Fruit fly (Drosophila melanogaster) whole organism, embryonic: ENCODE data around the gene wapl.

Experiments
- Asciz ChIP-seq: fragments of 200-800 bp; sonication (Bioruptor generic); optimal IDR thresholded peaks from 2 replicates; lab custom pipeline; 2017; ENCODE audit warnings: missing biosample characterization, mild to moderate bottlenecking, missing genetic modification characterization, missing genetic modification reagents
- Bteb2 ChIP-seq: fragments of 200-800 bp; sonication (Bioruptor generic); optimal IDR thresholded peaks from 2 replicates; lab custom pipeline; 2016; ENCODE audit warnings: missing biosample characterization, missing genetic modification characterization
- CG10274 ChIP-seq: fragments of 200-800 bp; sonication (Bioruptor generic); optimal IDR thresholded peaks from 3 replicates; lab custom pipeline; 2017; ENCODE audit warnings: missing biosample characterization, mild to moderate bottlenecking, missing genetic modification characterization
- CG10979 ChIP-seq: fragments of 200-800 bp; sonication (Bioruptor generic); optimal IDR thresholded peaks from 2 replicates; lab custom pipeline; 2018; ENCODE audit warnings: missing biosample characterization, mild to moderate bottlenecking, missing genetic modification characterization, moderate library complexity
- CG11560 ChIP-seq: fragments of 200-800 bp; sonication (Bioruptor generic); IDR thresholded peaks from 3 replicates; pipeline ENCODE4 v1.3.6; 2022; ENCODE audit warnings: missing biosample characterization, missing genetic modification characterization
- CG11723 ChIP-seq: fragments of 200-800 bp; sonication (Bioruptor generic); optimal IDR thresholded peaks from 2 replicates; lab custom pipeline; 2017; ENCODE audit warnings: missing biosample characterization, mild to moderate bottlenecking, missing genetic modification characterization
- CG12071 ChIP-seq: fragments of 200-800 bp; sonication (Bioruptor generic); optimal IDR thresholded peaks from 3 replicates; lab custom pipeline; 2018; ENCODE audit warnings: missing biosample characterization, mild to moderate bottlenecking, missing genetic modification characterization
- CG15601 ChIP-seq: fragments of 200-800 bp; sonication (Bioruptor generic); optimal IDR thresholded peaks from 3 replicates; lab custom pipeline; 2019; ENCODE audit warnings: missing biosample characterization, mild to moderate bottlenecking, missing genetic modification characterization, moderate library complexity
- CG16779 ChIP-seq: fragments of 200-800 bp; sonication (Bioruptor generic); IDR thresholded peaks from 2 replicates; pipeline ENCODE4 v1.3.6; 2022; ENCODE audit warnings: missing biosample characterization, missing genetic modification characterization
- CG17359 ChIP-seq: fragments of 200-800 bp; sonication (Bioruptor generic); optimal IDR thresholded peaks from 3 replicates; lab custom pipeline; 2018; ENCODE audit warnings: missing biosample characterization, mild to moderate bottlenecking, missing genetic modification characterization, moderate library complexity
- CG17361 ChIP-seq: fragments of 200-800 bp; sonication (Bioruptor generic); IDR thresholded peaks from 3 replicates; pipeline ENCODE4 v1.3.6; 2022; ENCODE audit warnings: missing biosample characterization, missing genetic modification characterization
- CG18262 ChIP-seq: fragments of 200-800 bp; optimal IDR thresholded peaks from 3 replicates; lab custom pipeline; 2019; ENCODE audit warnings: missing biosample characterization, mild to moderate bottlenecking, missing genetic modification characterization, moderate library complexity
- CG18764 ChIP-seq: fragments of 200-800 bp; sonication (Bioruptor generic); optimal IDR thresholded peaks from 3 replicates; lab custom pipeline; 2016; ENCODE audit warnings: missing biosample characterization, missing genetic modification characterization
- CG2116 ChIP-seq: fragments of 200-800 bp; sonication (Bioruptor generic); optimal IDR thresholded peaks from 3 replicates; lab custom pipeline; 2018; ENCODE audit warnings: missing biosample characterization, mild to moderate bottlenecking, missing genetic modification characterization
- CG32772 ChIP-seq: fragments of 200-800 bp; sonication (Bioruptor generic); IDR thresholded peaks from 2 replicates; pipeline ENCODE4 v1.3.6; 2022; ENCODE audit warnings: missing biosample characterization, missing genetic modification characterization
- CG33213 ChIP-seq: fragments of 200-800 bp; sonication (Bioruptor generic); optimal IDR thresholded peaks from 3 replicates; lab custom pipeline; 2016; ENCODE audit warnings: missing biosample characterization, missing genetic modification characterization
- CG34224 ChIP-seq: fragments of 200-800 bp; sonication (Bioruptor generic); IDR thresholded peaks from 3 replicates; pipeline ENCODE4 v1.3.6; 2022; ENCODE audit warnings: missing biosample characterization, missing genetic modification characterization; ENCODE audit not compliant: partially characterized antibody
- CG4424 ChIP-seq: fragments of 200-800 bp; sonication (Bioruptor generic); optimal IDR thresholded peaks from 3 replicates; lab custom pipeline; 2016; ENCODE audit warnings: missing biosample characterization, missing genetic modification characterization
- CG6689 ChIP-seq: fragments of 200-800 bp; sonication (Bioruptor generic); IDR thresholded peaks from 2 replicates; pipeline ENCODE4 v1.3.6; 2022; ENCODE audit warnings: missing biosample characterization, missing genetic modification characterization
- CG8388 ChIP-seq: fragments of 200-800 bp; sonication (Bioruptor generic); optimal IDR thresholded peaks from 2 replicates; lab custom pipeline; 2019; ENCODE audit warnings: missing biosample characterization, mild to moderate bottlenecking, missing genetic modification characterization, moderate library complexity
- CG8765 ChIP-seq: fragments of 200-800 bp; sonication (Bioruptor generic); IDR thresholded peaks from 2 replicates; pipeline ENCODE4 v1.3.6; 2022; ENCODE audit warnings: missing biosample characterization, missing genetic modification characterization
- CG8924 ChIP-seq: fragments of 200-800 bp; optimal IDR thresholded peaks from 3 replicates; lab custom pipeline; 2019; ENCODE audit warnings: missing biosample characterization, mild to moderate bottlenecking, missing genetic modification characterization, moderate library complexity
- Dek ChIP-seq: fragments of 200-800 bp; sonication (Bioruptor generic); optimal IDR thresholded peaks from 3 replicates; lab custom pipeline; 2019; ENCODE audit warnings: missing biosample characterization, mild to moderate bottlenecking, missing genetic modification characterization, moderate library complexity
- Elba2 ChIP-seq: fragments of 200-800 bp; sonication (Bioruptor generic); optimal IDR thresholded peaks from 3 replicates; lab custom pipeline; 2016; ENCODE audit warnings: missing biosample characterization, missing genetic modification characterization
- HmgZ ChIP-seq: fragments of 200-800 bp; sonication (Bioruptor generic); optimal IDR thresholded peaks from 2 replicates; lab custom pipeline; 2018; ENCODE audit warnings: missing biosample characterization, mild to moderate bottlenecking, missing genetic modification characterization
- Kr ChIP-seq: fragments of 200-800 bp; sonication (Bioruptor generic); optimal IDR thresholded peaks from 2 replicates; lab custom pipeline; 2017; ENCODE audit warnings: missing biosample characterization, mild to moderate bottlenecking, missing genetic modification characterization
- Lpt ChIP-seq: fragments of >200 bp; optimal IDR thresholded peaks from 2 replicates; lab custom pipeline; 2018; ENCODE audit warnings: missing biosample characterization, missing genetic modification characterization
- Nf-YC ChIP-seq: fragments of 200-800 bp; optimal IDR thresholded peaks from 3 replicates; lab custom pipeline; 2019; ENCODE audit warnings: missing biosample characterization, mild to moderate bottlenecking, missing genetic modification characterization, moderate library complexity
- Opbp ChIP-seq: fragments of 200-800 bp; sonication (Bioruptor generic); IDR thresholded peaks from 3 replicates; pipeline ENCODE4 v1.3.6; 2022; ENCODE audit warnings: missing biosample characterization, missing genetic modification characterization; ENCODE audit not compliant: partially characterized antibody
- Sry-β ChIP-seq: fragments of 200-800 bp; sonication (Bioruptor generic); optimal IDR thresholded peaks from 2 replicates; lab custom pipeline; 2018; ENCODE audit warnings: missing biosample characterization, mild to moderate bottlenecking, missing genetic modification characterization, moderate library complexity
- aop ChIP-seq: fragments of 200-800 bp; sonication (Bioruptor generic); IDR thresholded peaks from 2 replicates; pipeline ENCODE4 v1.3.6; 2022; ENCODE audit warnings: missing biosample characterization, missing genetic modification characterization
- bsh ChIP-seq, 2 experiments: fragments of 200-800 bp; sonication (Bioruptor generic); optimal IDR thresholded peaks; 2 replicates each; lab custom pipeline; 2017 to 2018; ENCODE audit warnings: mild to moderate bottlenecking in 2 of 2, missing biosample characterization in 2 of 2, missing genetic modification characterization in 2 of 2, moderate library complexity in 1 of 2
- chif ChIP-seq, 2 experiments: fragments of 200-800 bp; sonication (Bioruptor generic); optimal IDR thresholded peaks; 3 replicates each; lab custom pipeline; 2016; ENCODE audit warnings: missing biosample characterization in 2 of 2, missing genetic modification characterization in 2 of 2
- crc ChIP-seq: fragments of 200-800 bp; sonication (Bioruptor generic); optimal IDR thresholded peaks from 2 replicates; lab custom pipeline; 2016; ENCODE audit warnings: missing biosample characterization, missing genetic modification characterization
- dati ChIP-seq: fragments of 200-800 bp; sonication (Bioruptor generic); IDR thresholded peaks from 2 replicates; pipeline ENCODE4 v1.3.6; 2022; ENCODE audit warnings: missing biosample characterization, missing genetic modification characterization
- emc ChIP-seq: fragments of 200-800 bp; sonication (Bioruptor generic); optimal IDR thresholded peaks from 2 replicates; lab custom pipeline; 2016; ENCODE audit warnings: missing biosample characterization, missing genetic modification characterization
- ftz-f1 ChIP-seq: fragments of 200-800 bp; sonication (Bioruptor generic); optimal IDR thresholded peaks from 2 replicates; lab custom pipeline; 2016; ENCODE audit warnings: missing biosample characterization, missing genetic modification characterization
- hb ChIP-seq: fragments of 200-800 bp; sonication (Bioruptor generic); IDR thresholded peaks from 3 replicates; pipeline ENCODE4 v1.3.6; 2022; ENCODE audit warnings: missing biosample characterization, missing genetic modification characterization; ENCODE audit not compliant: partially characterized antibody
- lab ChIP-seq: fragments of 200-800 bp; sonication (Bioruptor generic); optimal IDR thresholded peaks from 3 replicates; lab custom pipeline; 2017; ENCODE audit warnings: missing biosample characterization, missing genetic modification characterization, mild to moderate bottlenecking, moderate library complexity, missing genetic modification reagents
- lbe ChIP-seq: fragments of 200-800 bp; sonication (Bioruptor generic); optimal IDR thresholded peaks from 2 replicates; lab custom pipeline; 2016; ENCODE audit warnings: missing biosample characterization, mild to moderate bottlenecking, missing genetic modification characterization
- lov ChIP-seq, 2 experiments: fragments of 200-800 bp in 1 of 2; fragments of >200 bp in 1 of 2; sonication (Bioruptor generic) in 1 of 2; IDR thresholded peaks in 1 of 2; optimal IDR thresholded peaks in 1 of 2; 2 replicates in 1 of 2; 3 replicates in 1 of 2; pipeline versions ENCODE4 v1.3.6 to Lab custom; 2017 to 2022; ENCODE audit warnings: missing biosample characterization in 1 of 2, missing genetic modification characterization in 1 of 2
- p53 ChIP-seq: fragments of 200-800 bp; sonication (Bioruptor generic); optimal IDR thresholded peaks from 2 replicates; lab custom pipeline; 2016; ENCODE audit warnings: missing biosample characterization, missing genetic modification characterization
- ranshi ChIP-seq: fragments of 200-800 bp; sonication (Bioruptor generic); IDR thresholded peaks from 2 replicates; pipeline ENCODE4 v1.3.6; 2022; ENCODE audit warnings: missing biosample characterization, missing genetic modification characterization
- sim ChIP-seq: fragments of 200-800 bp; sonication (Bioruptor generic); IDR thresholded peaks from 2 replicates; pipeline ENCODE4 v1.3.6; 2022; ENCODE audit warnings: missing biosample characterization, missing genetic modification characterization
- slbo ChIP-seq: fragments of 200-800 bp; sonication (Bioruptor generic); IDR thresholded peaks from 2 replicates; pipeline ENCODE4 v1.3.6; 2022; ENCODE audit warnings: missing biosample characterization, missing genetic modification characterization
- sqz ChIP-seq: fragments of 200-800 bp; sonication (Bioruptor generic); optimal IDR thresholded peaks from 3 replicates; lab custom pipeline; 2018; ENCODE audit warnings: missing biosample characterization, mild to moderate bottlenecking, missing genetic modification characterization
- trem ChIP-seq: fragments of 200-800 bp; optimal IDR thresholded peaks from 3 replicates; lab custom pipeline; 2019; ENCODE audit warnings: missing biosample characterization, mild to moderate bottlenecking, missing genetic modification characterization, moderate library complexity
- wdn ChIP-seq: fragments of 200-800 bp; sonication (Bioruptor generic); IDR thresholded peaks from 2 replicates; pipeline ENCODE4 v1.3.6; 2022; ENCODE audit warnings: missing biosample characterization, missing genetic modification characterization
- zf30C ChIP-seq: fragments of 200-800 bp; sonication (Bioruptor generic); optimal IDR thresholded peaks from 3 replicates; lab custom pipeline; 2018; ENCODE audit warnings: missing biosample characterization, mild to moderate bottlenecking, missing genetic modification characterization

The wapl gene

DNA sequence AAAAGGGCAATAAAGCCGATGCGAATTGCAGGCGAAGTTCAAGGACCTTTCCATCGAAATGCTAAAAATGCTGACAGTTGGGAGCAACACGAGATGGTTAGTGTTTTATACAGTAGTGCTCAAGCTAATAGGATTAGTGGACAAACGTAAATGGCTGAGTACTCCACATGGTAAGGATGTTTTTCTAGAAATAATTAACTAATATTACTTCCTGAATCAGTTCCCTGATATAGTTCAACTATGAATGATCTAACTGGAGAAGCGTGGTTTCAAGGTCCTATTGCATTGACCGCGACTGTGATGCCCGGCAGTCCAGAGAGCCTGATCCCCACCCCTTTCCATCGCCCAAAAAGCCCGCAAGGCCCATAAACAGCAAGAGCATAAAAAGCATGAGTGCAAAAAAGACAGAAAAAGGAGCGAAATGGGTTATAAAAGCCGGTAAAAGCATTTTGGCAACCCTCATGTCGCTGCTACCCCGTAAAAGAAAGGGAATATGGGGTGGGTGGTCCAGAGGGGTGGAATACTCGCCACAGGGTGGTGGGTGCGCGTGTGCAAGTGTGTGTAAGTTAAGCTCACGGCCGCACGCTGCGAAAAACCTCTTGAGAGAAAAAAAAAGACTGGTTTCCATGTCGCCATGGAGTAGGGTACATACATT, 24.4 kb downstream of the wapl start (continued):
- TF ChIP-seq CG18262 (tag; lab: Kevin White, UChicago) (peak; percentile 78), CG32772 (GFP tag; lab: Robert Waterston, UW) (no peak), sqz (GFP tag; lab: Kevin White, UChicago) (no peak), lbe (GFP tag; lab: Kevin White, UChicago) (peak; percentile 89), aop (no peak), zf30C (GFP tag; lab: Kevin White, UChicago) (no peak), CG11560 (tag; lab: Robert Waterston, UW) (no peak), CG4424 (GFP tag; lab: Kevin White, UChicago) (peak; percentile 65), dati (GFP tag; lab: Robert Waterston, UW) (no peak), wdn (0 out of 2 replicates have a peak, but pooled peaks have one; percentile 20), CG10274 (GFP tag; lab: Kevin White, UChicago) (peak; percentile 13), CG2116 (GFP tag; lab: Kevin White, UChicago) (peak; percentile 7), Elba2 (GFP tag; lab: Kevin White, UChicago) (no peak), CG17359 (tag; lab: Kevin White, UChicago) (peak; percentile 79), Nf-YC (tag; lab: Kevin White, UChicago) (no peak), CG8924 (tag; lab: Kevin White, UChicago) (peak; percentile 76), CG15601 (tag; lab: Kevin White, UChicago) (peak; percentile 71), Opbp (GFP tag; lab: Robert Waterston, UW) (no peak), trem (tag; lab: Kevin White, UChicago) (peak; percentile 59), CG6689 (GFP tag; lab: Robert Waterston, UW) (peak; percentile 65), ftz-f1 (no peak), emc (GFP tag; lab: Kevin White, UChicago) (peak; percentile 11), CG11723 (peak; percentile 42), crc (GFP tag; lab: Kevin White, UChicago) (peak; percentile 54), Kr (GFP tag; lab: Kevin White, UChicago) (no peak), Bteb2 (GFP tag; lab: Kevin White, UChicago) (peak; percentile 36), slbo (GFP tag; lab: Robert Waterston, UW) (peak; percentile 58), ranshi (GFP tag; lab: Robert Waterston, UW) (peak; percentile 72), CG8765 (0 out of 2 replicates have a peak, but pooled peaks have one; percentile 60), chif (GFP tag; optimal IDR thresholded peaks at IDR 0.05; lab: Kevin White, UChicago) (peak; percentile 41 to 74), Sry-β (GFP tag; lab: Kevin White, UChicago) (no peak), HmgZ (peak; percentile 27), CG16779 (GFP tag; lab: Robert Waterston, UW) (no peak), sim (GFP tag; lab: Robert Waterston, UW) (0 out of 2 replicates have a peak, but pooled peaks have one; percentile 33), hb (GFP tag; lab: Robert Waterston, UW) (no peak), CG33213 (GFP tag; lab: Kevin White, UChicago) (peak; percentile 1), CG12071 (GFP tag; lab: Kevin White, UChicago) (peak; percentile 64), CG18764 (GFP tag; lab: Kevin White, UChicago) (peak; percentile 28), CG34224 (GFP tag; lab: Robert Waterston, UW) (no peak), Dek (tag; lab: Kevin White, UChicago) (peak; percentile 42), lab (peak; percentile 81), bsh (GFP tag; optimal IDR thresholded peaks at IDR 0.05; lab: Kevin White, UChicago) (peak; percentile 53 to 85), CG17361 (GFP tag; lab: Robert Waterston, UW) (peak; percentile 62), Lpt (GFP tag; lab: Kevin White, UChicago) (no peak), lov (optimal IDR thresholded peaks at IDR 0.05; lab: Kevin White, UChicago) (no peak), lov (GFP tag; IDR thresholded peaks at IDR 0.05; lab: Robert Waterston, UW) (no peak), CG8388 (GFP tag; lab: Kevin White, UChicago) (peak; percentile 66), p53 (no peak), CG10979 (tag; lab: Kevin White, UChicago) (peak; percentile 81), Asciz (GFP tag; lab: Kevin White, UChicago) (peak; percentile 21)
